Fruit fly (Drosophila melanogaster) whole organism: ENCODE measurements around the gene lili.

Experiments
- CG8478 ChIP-seq: fragments of >200 bp; optimal IDR thresholded peaks from 2 replicates; lab custom pipeline; 2018; ENCODE audit warnings: inconsistent platforms
- Dll ChIP-seq: fragments of >200 bp; optimal IDR thresholded peaks from 2 replicates; lab custom pipeline; 2017
- usp ChIP-seq: fragments of >200 bp; optimal IDR thresholded peaks from 2 replicates; lab custom pipeline; 2017; ENCODE audit warnings: missing biosample characterization, missing genetic modification characterization, mixed read lengths

- no peak for TF ChIP-seq usp
- no peak for TF ChIP-seq CG8478
- no peak for TF ChIP-seq Dll (lab: Kevin White, UChicago)
Measured at dm6 chr3R:24850420-24850819, 36.6 kb upstream of the lili start, which contains the start of gene CG7006.
